Worm (Caenorhabditis elegans) whole organism, L3 larva: ENCODE data around the gene git-1.

Experiments
- daf-12 ChIP-seq: fragments of 150-350 bp; optimal IDR thresholded peaks from 2 replicates; lab custom pipeline; 2014; ENCODE audit warnings: missing biosample characterization, missing genetic modification reagents, missing genetic modification characterization
- nhr-11 ChIP-seq: fragments of 150-350 bp; optimal IDR thresholded peaks from 2 replicates; lab custom pipeline; 2014; ENCODE audit warnings: missing biosample characterization, missing genetic modification characterization
- nhr-23 ChIP-seq: fragments of 150-350 bp; optimal IDR thresholded peaks from 2 replicates; lab custom pipeline; 2014; ENCODE audit warnings: missing biosample characterization, missing genetic modification reagents, missing genetic modification characterization
- nhr-28 ChIP-seq: fragments of 150-350 bp; optimal IDR thresholded peaks from 2 replicates; lab custom pipeline; 2014; ENCODE audit warnings: missing biosample characterization, missing genetic modification characterization
- nhr-76 ChIP-seq: fragments of 150-350 bp; sonication (generic microtip); optimal IDR thresholded peaks from 5 replicates; lab custom pipeline; 2014; ENCODE audit warnings: missing biosample characterization, missing genetic modification characterization
- nhr-77 ChIP-seq: fragments of 150-350 bp; optimal IDR thresholded peaks from 2 replicates; lab custom pipeline; 2014; ENCODE audit warnings: missing biosample characterization, missing genetic modification characterization
- pha-4 ChIP-seq: fragments of 150-350 bp; optimal IDR thresholded peaks from 2 replicates; lab custom pipeline; 2014; ENCODE audit warnings: missing biosample characterization, missing genetic modification reagents, missing genetic modification characterization
- ztf-4 ChIP-seq: fragments of 150-350 bp; optimal IDR thresholded peaks from 2 replicates; lab custom pipeline; 2014; ENCODE audit warnings: missing biosample characterization, missing genetic modification characterization

ce11 chrX:10491044-10491443 is 33.7 kb upstream of the git-1 start, which contains the start of gene C33D3.5:
- TF ChIP-seq nhr-76 (tag; lab: Kevin White, UChicago), result no peak
- no peak for TF ChIP-seq nhr-28 (tag; lab: Kevin White, UChicago)
- no peak for TF ChIP-seq nhr-11 (tag; lab: Kevin White, UChicago)
- TF ChIP-seq daf-12 (tag; lab: Kevin White, UChicago), result no peak
- TF ChIP-seq pha-4 (tag; lab: Kevin White, UChicago), result no peak
- no peak for TF ChIP-seq nhr-23 (tag; lab: Kevin White, UChicago)
- TF ChIP-seq ztf-4 (tag; lab: Kevin White, UChicago), result no peak
- TF ChIP-seq nhr-77 (tag; lab: Kevin White, UChicago), result no peak
